Worm (Caenorhabditis elegans) whole organism, L3 larva: ENCODE measurements around the gene T01D3.1.
A peak's percentile ranks its signal among the peaks of the same experiment; 100 is the strongest.

Experiments used
- ZK546.5 ChIP-seq: sonication (generic microtip); optimal IDR thresholded peaks from 2 replicates; lab custom pipeline; 2017; ENCODE audit warnings: missing biosample characterization, missing genetic modification characterization
- ama-1 ChIP-seq: fragments of 150-350 bp; optimal IDR thresholded peaks from 2 replicates; lab custom pipeline; 2018
- ceh-28 ChIP-seq: fragments of 150-350 bp; optimal IDR thresholded peaks from 2 replicates; lab custom pipeline; 2014; ENCODE audit warnings: missing biosample characterization, missing genetic modification reagents, missing genetic modification characterization
- ceh-82 ChIP-seq: fragments of 150-350 bp; optimal IDR thresholded peaks from 2 replicates; lab custom pipeline; 2014; ENCODE audit warnings: missing biosample characterization, missing genetic modification characterization
- egl-5 ChIP-seq: fragments of 150-350 bp; optimal IDR thresholded peaks from 2 replicates; lab custom pipeline; 2017; ENCODE audit warnings: missing biosample characterization, missing genetic modification reagents, missing genetic modification characterization, inconsistent platforms
- elt-2 ChIP-seq: sonication (generic microtip); optimal IDR thresholded peaks from 2 replicates; lab custom pipeline; 2016; ENCODE audit warnings: missing genetic modification reagents, mild to moderate bottlenecking, missing genetic modification characterization, missing compliant biosample characterization
- elt-3 ChIP-seq, 3 experiments: fragments of 150-350 bp in 1 of 3; sonication (generic microtip) in 2 of 3; optimal IDR thresholded peaks; 2 replicates in 2 of 3; 4 replicates in 1 of 3; lab custom pipeline; 2014 to 2017; ENCODE audit warnings: missing biosample characterization in 3 of 3, missing genetic modification characterization in 3 of 3
- eor-1 ChIP-seq, 2 experiments: fragments of 150-350 bp; optimal IDR thresholded peaks; 2 replicates each; lab custom pipeline; 2014 to 2018; ENCODE audit warnings: missing biosample characterization in 2 of 2, missing genetic modification characterization in 2 of 2
- fkh-10 ChIP-seq: sonication (generic microtip); optimal IDR thresholded peaks from 2 replicates; lab custom pipeline; 2017; ENCODE audit warnings: missing biosample characterization, missing genetic modification reagents, missing genetic modification characterization
- fos-1 ChIP-seq: fragments of 150-350 bp; optimal IDR thresholded peaks from 2 replicates; lab custom pipeline; 2014; ENCODE audit warnings: missing biosample characterization, missing genetic modification characterization
- hmg-11 ChIP-seq: sonication (generic microtip); optimal IDR thresholded peaks from 2 replicates; lab custom pipeline; 2016; ENCODE audit warnings: missing genetic modification characterization, missing compliant biosample characterization
- jun-1 ChIP-seq: fragments of 150-350 bp; optimal IDR thresholded peaks from 2 replicates; lab custom pipeline; 2014; ENCODE audit warnings: missing biosample characterization, missing genetic modification reagents, missing genetic modification characterization
- lin-15B ChIP-seq: fragments of 150-350 bp; optimal IDR thresholded peaks from 2 replicates; lab custom pipeline; 2014; ENCODE audit warnings: missing biosample characterization, missing genetic modification characterization
- lin-39 ChIP-seq: fragments of 150-350 bp; optimal IDR thresholded peaks from 2 replicates; lab custom pipeline; 2018; ENCODE audit warnings: missing biosample characterization, missing genetic modification reagents, missing genetic modification characterization
- lsy-12 ChIP-seq: sonication (generic microtip); optimal IDR thresholded peaks from 2 replicates; lab custom pipeline; 2016; ENCODE audit warnings: mild to moderate bottlenecking, missing genetic modification characterization, missing compliant biosample characterization
- mml-1 ChIP-seq: fragments of 150-350 bp; sonication (generic microtip); optimal IDR thresholded peaks from 3 replicates; lab custom pipeline; 2014; ENCODE audit warnings: missing biosample characterization, missing genetic modification characterization
- nfya-1 ChIP-seq: sonication (generic microtip); optimal IDR thresholded peaks from 2 replicates; lab custom pipeline; 2017; ENCODE audit warnings: missing genetic modification characterization, mild to moderate bottlenecking, missing compliant biosample characterization, antibody characterized with exemption, moderate library complexity; ENCODE audit not compliant: insufficient read depth
- nhr-11 ChIP-seq: fragments of 150-350 bp; optimal IDR thresholded peaks from 2 replicates; lab custom pipeline; 2014; ENCODE audit warnings: missing biosample characterization, missing genetic modification characterization
- nhr-12 ChIP-seq: fragments of 150-350 bp; optimal IDR thresholded peaks from 2 replicates; lab custom pipeline; 2014; ENCODE audit warnings: missing biosample characterization, missing genetic modification characterization
- nhr-23 ChIP-seq: fragments of 150-350 bp; optimal IDR thresholded peaks from 2 replicates; lab custom pipeline; 2014; ENCODE audit warnings: missing biosample characterization, missing genetic modification reagents, missing genetic modification characterization
- nhr-237 ChIP-seq: fragments of 150-350 bp; optimal IDR thresholded peaks from 2 replicates; lab custom pipeline; 2014; ENCODE audit warnings: missing biosample characterization, missing genetic modification characterization
- nhr-28 ChIP-seq: fragments of 150-350 bp; optimal IDR thresholded peaks from 2 replicates; lab custom pipeline; 2014; ENCODE audit warnings: missing biosample characterization, missing genetic modification characterization
- nhr-43 ChIP-seq: sonication (generic microtip); optimal IDR thresholded peaks from 2 replicates; lab custom pipeline; 2016; ENCODE audit warnings: mild to moderate bottlenecking, missing genetic modification characterization, missing compliant biosample characterization; ENCODE audit not compliant: poor library complexity, severe bottlenecking
- nhr-76 ChIP-seq: fragments of 150-350 bp; sonication (generic microtip); optimal IDR thresholded peaks from 5 replicates; lab custom pipeline; 2014; ENCODE audit warnings: missing biosample characterization, missing genetic modification characterization
- pha-4 ChIP-seq: fragments of 150-350 bp; optimal IDR thresholded peaks from 2 replicates; lab custom pipeline; 2014; ENCODE audit warnings: missing biosample characterization, missing genetic modification reagents, missing genetic modification characterization
- pqm-1 ChIP-seq: fragments of 150-350 bp; optimal IDR thresholded peaks from 2 replicates; lab custom pipeline; 2017; ENCODE audit warnings: missing biosample characterization, missing genetic modification characterization, inconsistent platforms
- sea-2 ChIP-seq: fragments of 150-350 bp; sonication (generic microtip); optimal IDR thresholded peaks from 4 replicates; lab custom pipeline; 2014; ENCODE audit warnings: missing biosample characterization, missing genetic modification reagents, missing genetic modification characterization
- skn-1 ChIP-seq: fragments of 150-350 bp; optimal IDR thresholded peaks from 2 replicates; lab custom pipeline; 2014; ENCODE audit warnings: missing biosample characterization, missing genetic modification characterization
- tbx-2 ChIP-seq: sonication (generic microtip); optimal IDR thresholded peaks from 2 replicates; lab custom pipeline; 2016; ENCODE audit warnings: mild to moderate bottlenecking, missing genetic modification characterization, missing compliant biosample characterization
- unc-39 ChIP-seq: sonication (generic microtip); optimal IDR thresholded peaks from 4 replicates; lab custom pipeline; 2017; ENCODE audit warnings: missing biosample characterization, missing genetic modification characterization
- ztf-4 ChIP-seq: fragments of 150-350 bp; optimal IDR thresholded peaks from 2 replicates; lab custom pipeline; 2014; ENCODE audit warnings: missing biosample characterization, missing genetic modification characterization

T01D3.1 gene

DNA sequence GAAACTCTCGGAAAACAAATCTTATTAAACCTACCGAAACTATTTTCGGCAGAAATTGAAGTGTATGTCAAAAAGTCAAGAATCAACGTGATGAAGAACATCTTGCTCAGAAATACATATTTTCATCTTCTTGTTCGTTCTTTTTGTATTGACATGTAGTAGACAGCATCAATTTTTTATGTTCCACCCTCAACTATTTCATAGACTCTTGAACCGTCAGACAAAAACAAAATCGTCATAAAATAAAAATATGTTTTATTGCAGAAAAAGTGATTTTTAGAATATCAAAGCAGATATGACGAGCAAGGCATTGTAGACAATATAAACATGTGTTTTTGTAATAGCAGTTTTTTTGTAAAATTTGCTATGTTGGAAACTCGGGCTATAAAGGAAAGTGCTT, 35.1 kb downstream of the T01D3.1 start, which contains the start of gene F35E12.2:
Gene F35E12.2, minus strand, starts transcription at position 101 of the 400 bp plus-strand sequence.
- TF ChIP-seq ztf-4 (tag; lab: Kevin White, UChicago) (no peak), egl-5 (tag; lab: Kevin White, UChicago) (no peak), nhr-23 (tag; lab: Kevin White, UChicago) (no peak), nhr-76 (tag; lab: Kevin White, UChicago) (no peak), jun-1 (tag; lab: Kevin White, UChicago) (no peak), nhr-12 (tag; lab: Kevin White, UChicago) (no peak), nhr-28 (no peak)

DNA sequence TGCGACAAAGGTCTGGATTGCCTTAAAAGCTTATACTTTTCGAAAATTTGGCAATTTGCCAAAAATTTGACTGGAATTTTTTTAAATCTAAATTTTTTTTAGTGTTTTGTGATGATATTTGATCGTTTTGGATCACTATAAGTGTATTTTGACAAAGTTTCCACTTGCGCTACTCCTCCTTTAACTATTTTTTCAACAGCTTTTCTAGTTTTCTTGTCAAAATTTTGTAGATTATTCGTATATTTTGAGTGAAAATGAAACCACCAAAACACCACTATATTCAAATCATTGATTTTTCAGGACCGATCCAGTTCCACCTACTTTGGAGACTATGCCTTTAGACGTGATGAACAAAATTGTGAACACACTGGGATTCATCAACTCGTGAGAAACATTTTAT, 35.9 kb downstream of the T01D3.1 start, which contains the start of gene fbxa-181:
Gene fbxa-181, plus strand, starts transcription at position 301 of the 400 bp plus-strand sequence.
- TF ChIP-seq ceh-82 (tag; lab: Kevin White, UChicago) (no peak), ztf-4 (tag; lab: Kevin White, UChicago) (no peak), nhr-43 (tag; lab: Kevin White, UChicago) (no peak), lin-39 (tag; lab: Kevin White, UChicago) (no peak), eor-1 (tag; optimal IDR thresholded peaks at IDR 0.05; lab: Kevin White, UChicago) (no peak), lin-15B (no peak), nhr-12 (tag; lab: Kevin White, UChicago) (no peak), jun-1 (tag; lab: Kevin White, UChicago) (no peak), nfya-1 (tag; lab: Kevin White, UChicago) (no peak), fos-1 (no peak), skn-1 (tag; lab: Kevin White, UChicago) (no peak), ama-1 (lab: Kevin White, UChicago) (no peak), sea-2 (no peak), pqm-1 (no peak)
- TF ChIP-seq, all 47 proteins: peak for 0

DNA sequence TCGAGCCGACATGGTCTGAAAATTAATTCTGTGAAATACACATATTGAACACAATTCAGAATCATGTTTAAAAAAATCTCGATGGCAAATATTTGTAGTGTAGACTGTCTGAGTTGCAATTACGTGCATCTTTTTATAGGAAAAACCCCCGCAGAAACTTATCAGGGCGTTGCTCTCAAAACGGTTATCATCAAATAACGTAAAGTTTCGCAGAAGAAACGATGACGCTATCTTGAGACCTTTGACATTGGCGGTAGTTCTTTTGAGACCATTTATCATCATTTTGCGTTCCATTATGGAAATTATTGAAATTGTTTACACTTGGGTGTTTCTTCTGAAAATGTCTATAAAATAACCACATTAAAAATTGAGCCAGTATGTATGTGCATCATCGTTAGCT, 41.1 kb downstream of the T01D3.1 start, which contains the start of gene dct-17:
Gene dct-17, minus strand, starts transcription at position 23 of the 400 bp plus-strand sequence.
- TF ChIP-seq ZK546.5 (tag; lab: Kevin White, UChicago), result no peak
- TF ChIP-seq elt-2 (tag; lab: Kevin White, UChicago), result peak; percentile 58
- peak; percentile 35 for TF ChIP-seq pqm-1
- TF ChIP-seq, all 47 proteins: peak for 2

DNA sequence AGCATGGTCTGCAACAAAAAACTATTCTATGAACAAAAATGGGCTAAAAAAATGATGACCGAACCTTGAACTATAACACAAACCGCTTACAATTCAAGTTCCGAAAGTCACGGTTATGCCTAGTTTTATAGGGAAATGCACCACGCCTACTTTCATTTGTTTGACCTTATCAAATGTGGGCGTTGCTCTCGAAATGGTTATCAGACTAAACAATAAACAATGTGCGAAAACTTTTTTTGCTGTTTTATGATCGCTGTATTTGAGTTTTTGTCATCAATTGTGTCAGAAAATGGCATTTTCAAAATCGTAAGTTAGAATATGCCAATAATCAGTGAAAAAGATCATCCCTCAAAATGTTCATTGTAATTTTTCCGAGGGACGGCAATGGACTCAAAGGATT, 46.5 kb downstream of the T01D3.1 start, which contains the start of gene F35E12.6:
Gene F35E12.6, minus strand, starts transcription at position 101 of the 400 bp plus-strand sequence.
- TF ChIP-seq pha-4, result no peak
- no peak for TF ChIP-seq elt-3 (tag; optimal IDR thresholded peaks at IDR 0.05; lab: Kevin White, UChicago)
- TF ChIP-seq elt-2 (tag; lab: Kevin White, UChicago), result peak; percentile 36
- no peak for TF ChIP-seq ZK546.5 (tag; lab: Kevin White, UChicago)
- no peak for TF ChIP-seq mml-1 (tag; lab: Kevin White, UChicago)
- no peak for TF ChIP-seq ceh-82 (tag; lab: Kevin White, UChicago)

DNA sequence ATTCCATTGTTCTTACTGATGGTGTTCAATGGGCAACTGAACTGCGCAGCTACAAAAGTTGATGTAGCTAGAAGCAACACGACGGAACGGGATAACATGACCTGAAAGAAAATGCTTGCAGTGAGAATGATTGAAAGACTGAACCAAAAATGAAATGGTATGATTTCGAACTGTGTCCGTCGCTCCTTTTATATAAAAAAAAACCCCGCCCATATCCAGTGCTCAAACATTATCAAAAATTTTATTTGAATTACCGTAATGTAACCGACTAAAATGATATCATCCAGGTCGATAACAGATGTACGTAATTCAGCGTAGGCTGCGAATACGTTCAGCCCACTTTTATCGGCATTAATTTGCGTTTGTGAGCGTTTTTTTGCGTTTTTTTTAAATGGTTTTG, 48.7 kb downstream of the T01D3.1 start, which contains the start of gene irg-5:
Gene irg-5, minus strand, starts transcription at position 101 of the 400 bp plus-strand sequence.
- no peak for TF ChIP-seq hmg-11 (tag; lab: Kevin White, UChicago)
- no peak for TF ChIP-seq nhr-12 (tag; lab: Kevin White, UChicago)
- no peak for TF ChIP-seq nhr-11 (tag; lab: Kevin White, UChicago)
- TF ChIP-seq jun-1 (tag; lab: Kevin White, UChicago), result no peak
- TF ChIP-seq lsy-12, result no peak
- no peak for TF ChIP-seq sea-2
- no peak for TF ChIP-seq egl-5 (tag; lab: Kevin White, UChicago)
- no peak for TF ChIP-seq fkh-10
- no peak for TF ChIP-seq nhr-76 (tag; lab: Kevin White, UChicago)
- no peak for TF ChIP-seq tbx-2 (tag; lab: Kevin White, UChicago)
- TF ChIP-seq lin-39 (tag; lab: Kevin White, UChicago), result no peak
- no peak for TF ChIP-seq nhr-237
- TF ChIP-seq ama-1 (lab: Kevin White, UChicago), result no peak
- TF ChIP-seq unc-39, result no peak

DNA sequence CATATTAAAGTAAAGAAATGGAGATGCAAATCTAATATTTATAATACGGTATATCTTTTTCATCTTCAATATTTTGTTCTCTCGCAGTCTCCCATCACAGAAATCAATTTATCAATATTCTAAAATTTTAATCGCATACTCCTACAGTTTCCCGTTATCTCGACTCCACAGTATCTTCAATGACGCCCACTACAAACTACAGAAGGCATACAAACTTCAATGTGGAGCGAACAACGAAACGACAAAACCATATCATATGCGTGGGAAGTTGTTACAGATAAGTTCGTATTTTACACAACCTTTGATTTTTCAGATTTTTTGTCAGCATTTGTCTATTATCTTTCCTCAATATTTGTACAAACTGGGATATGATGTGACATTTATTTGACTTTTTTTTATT, 50.2 kb downstream of the T01D3.1 start:
- TF ChIP-seq pha-4, result no peak
- TF ChIP-seq ceh-28 (tag; lab: Kevin White, UChicago), result no peak
- no peak for TF ChIP-seq nhr-11 (tag; lab: Kevin White, UChicago)
- peak; percentile 80 for TF ChIP-seq pqm-1
- no peak for TF ChIP-seq nhr-43 (tag; lab: Kevin White, UChicago)
- TF ChIP-seq elt-2 (tag; lab: Kevin White, UChicago), result peak; percentile 86
